Worm (Caenorhabditis elegans): Measurements from ENCODE around the gene F31B12.4.

- no peak for TF ChIP-seq dao-5 (tag; optimal IDR thresholded peaks at IDR 0.05)
- no peak for TF ChIP-seq him-1 (tag; optimal IDR thresholded peaks at IDR 0.05)
Measured at ce11 chrX:10767669-10768068, 36.9 kb upstream of the F31B12.4 start.
